Worm (Caenorhabditis elegans) whole organism, young adult: ENCODE measurements around the gene F40G9.5.

Source experiments
- D2030.7 ChIP-seq: fragments of 200-800 bp; sonication (Bioruptor generic); IDR thresholded peaks from 2 replicates; pipeline ENCODE4 v1.3.6; 2022; ENCODE audit warnings: missing genetic modification reagents, missing genetic modification characterization, missing compliant biosample characterization
- F37B4.10 ChIP-seq: fragments of 200-800 bp; sonication (Bioruptor generic); IDR thresholded peaks from 2 replicates; pipeline ENCODE4 v1.3.6; 2022; ENCODE audit warnings: missing genetic modification characterization, missing compliant biosample characterization
- F57C9.4 ChIP-seq: sonication (generic microtip); optimal IDR thresholded peaks from 2 replicates; lab custom pipeline; 2017; ENCODE audit warnings: mild to moderate bottlenecking, missing genetic modification characterization, missing compliant biosample characterization
- ama-1 ChIP-seq, 3 experiments: fragments of 150-350 bp in 1 of 3; sonication (generic microtip) in 2 of 3; optimal IDR thresholded peaks; 2 replicates each; lab custom pipeline; 2014 to 2018; ENCODE audit warnings: missing biosample characterization in 2 of 3, missing genetic modification characterization in 2 of 3, missing genetic modification reagents in 2 of 3
- aptf-3 ChIP-seq: fragments of 200-800 bp; sonication (Bioruptor generic); IDR thresholded peaks from 2 replicates; pipeline ENCODE4 v1.3.6; 2022; ENCODE audit warnings: missing genetic modification characterization, missing compliant biosample characterization
- him-1 ChIP-seq: sonication (generic microtip); optimal IDR thresholded peaks from 2 replicates; lab custom pipeline; 2016; ENCODE audit warnings: missing genotype, missing genetic modification reagents, missing genetic modification characterization, missing compliant biosample characterization
- lin-54 ChIP-seq: fragments of 200-800 bp; sonication (Bioruptor generic); optimal IDR thresholded peaks from 2 replicates; lab custom pipeline; 2018; ENCODE audit warnings: mild to moderate bottlenecking, missing genetic modification characterization, missing compliant biosample characterization
- lir-1 ChIP-seq: fragments of 200-800 bp; sonication (Bioruptor generic); conservative IDR thresholded peaks from 2 replicates; pipeline ENCODE4 v1.3.6; 2022; ENCODE audit warnings: missing genetic modification reagents, missing genetic modification characterization, missing compliant biosample characterization
- madf-3 ChIP-seq: fragments of 200-800 bp; sonication (Bioruptor generic); IDR thresholded peaks from 2 replicates; pipeline ENCODE4 v1.3.6; 2022; ENCODE audit warnings: missing genetic modification reagents, missing genetic modification characterization, missing compliant biosample characterization
- nhr-80 ChIP-seq: sonication (generic microtip); optimal IDR thresholded peaks from 2 replicates; lab custom pipeline; 2016; ENCODE audit warnings: missing genetic modification characterization, missing compliant biosample characterization
- snpc-1.3 ChIP-seq: sonication (generic microtip); optimal IDR thresholded peaks from 2 replicates; lab custom pipeline; 2017; ENCODE audit warnings: missing genetic modification characterization, mild to moderate bottlenecking, missing compliant biosample characterization, antibody characterized with exemption, moderate library complexity, missing genotype, missing genetic modification reagents; ENCODE audit not compliant: insufficient read depth
- somi-1 ChIP-seq: fragments of 200-800 bp; sonication (Bioruptor generic); optimal IDR thresholded peaks from 2 replicates; lab custom pipeline; 2018; ENCODE audit warnings: mild to moderate bottlenecking, missing genetic modification characterization, missing compliant biosample characterization
- unc-130 ChIP-seq: sonication (generic microtip); optimal IDR thresholded peaks from 2 replicates; lab custom pipeline; 2016; ENCODE audit warnings: missing genetic modification reagents, missing genetic modification characterization, missing compliant biosample characterization

DNA sequence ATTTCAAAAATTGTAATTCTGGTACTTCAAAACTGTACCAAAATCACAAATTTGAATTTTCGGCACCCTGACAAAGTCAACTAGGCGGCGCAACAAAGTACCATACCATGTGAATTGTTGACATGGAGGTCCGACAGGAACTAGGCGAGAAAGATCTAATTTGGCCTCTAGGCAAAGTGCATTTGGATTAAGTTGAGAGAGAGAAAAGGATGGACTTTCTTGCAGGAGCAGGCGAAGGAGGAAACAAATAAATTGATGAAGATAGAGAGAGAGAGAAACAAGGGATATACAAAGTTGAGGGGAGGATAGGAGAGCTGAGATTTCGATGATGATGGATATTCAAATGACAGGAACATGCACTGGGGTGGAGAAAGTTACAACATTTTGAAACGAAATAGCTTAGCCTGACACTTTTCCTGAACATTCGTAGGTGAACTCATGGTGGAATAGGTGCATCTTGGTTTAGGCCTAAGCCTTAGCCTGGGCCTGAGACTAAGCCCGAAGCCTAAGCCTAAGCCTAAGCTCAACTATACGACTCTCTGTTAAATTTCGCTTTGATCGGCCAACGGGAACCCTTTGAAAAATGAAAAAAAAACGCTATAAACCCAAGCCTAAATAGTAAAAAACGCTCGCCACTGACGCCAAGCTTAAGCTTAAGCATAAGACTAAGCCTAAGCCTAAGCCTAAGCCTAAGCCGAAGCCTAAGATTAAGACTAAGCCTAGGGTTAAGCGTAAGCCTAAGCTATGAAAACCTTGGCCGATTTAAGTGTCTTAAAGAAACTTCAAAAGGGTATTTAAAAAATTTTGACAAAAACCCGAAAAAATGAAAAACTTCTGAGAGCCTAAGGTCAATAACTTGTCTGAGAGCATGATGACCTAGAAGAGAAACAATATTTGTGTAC, 28.0 kb downstream of the F40G9.5 start:
- TF ChIP-seq lin-54 (GFP tag; lab: Kevin White, UChicago) (no peak), him-1 (tag; lab: Kevin White, UChicago) (no peak), nhr-80 (tag; lab: Kevin White, UChicago) (no peak), D2030.7 (GFP tag; lab: Robert Waterston, UW) (no peak), F57C9.4 (tag; lab: Kevin White, UChicago) (no peak), snpc-1.3 (tag; lab: Kevin White, UChicago) (no peak), lir-1 (GFP tag; lab: Robert Waterston, UW) (no peak), madf-3 (GFP tag; lab: Robert Waterston, UW) (no peak), F37B4.10 (GFP tag; lab: Robert Waterston, UW) (no peak), unc-130 (GFP tag; lab: Kevin White, UChicago) (no peak), aptf-3 (GFP tag; lab: Robert Waterston, UW) (no peak), ama-1 (optimal IDR thresholded peaks at IDR 0.05; lab: Kevin White, UChicago) (no peak), ama-1 (GFP tag; optimal IDR thresholded peaks at IDR 0.05; lab: Kevin White, UChicago) (no peak), somi-1 (no peak)
